Worm (Caenorhabditis elegans) whole organism, L3 larva: ENCODE data around the gene K02C4.5.

ENCODE experiments used
- ZK546.5 ChIP-seq: sonication (generic microtip); optimal IDR thresholded peaks from 2 replicates; lab custom pipeline; 2017; ENCODE audit warnings: missing biosample characterization, missing genetic modification characterization
- ama-1 ChIP-seq: fragments of 150-350 bp; optimal IDR thresholded peaks from 2 replicates; lab custom pipeline; 2018
- egl-27 ChIP-seq: sonication (generic microtip); optimal IDR thresholded peaks from 4 replicates; lab custom pipeline; 2017; ENCODE audit warnings: missing biosample characterization, missing genetic modification reagents, missing genetic modification characterization
- elt-1 ChIP-seq: fragments of 150-350 bp; optimal IDR thresholded peaks from 2 replicates; lab custom pipeline; 2014; ENCODE audit warnings: missing biosample characterization, missing genetic modification characterization
- elt-3 ChIP-seq, 3 experiments: fragments of 150-350 bp in 1 of 3; sonication (generic microtip) in 2 of 3; optimal IDR thresholded peaks; 2 replicates in 2 of 3; 4 replicates in 1 of 3; lab custom pipeline; 2014 to 2017; ENCODE audit warnings: missing biosample characterization in 3 of 3, missing genetic modification characterization in 3 of 3
- mdl-1 ChIP-seq: fragments of 150-350 bp; optimal IDR thresholded peaks from 2 replicates; lab custom pipeline; 2014; ENCODE audit warnings: missing biosample characterization, missing genetic modification characterization
- nhr-12 ChIP-seq: fragments of 150-350 bp; optimal IDR thresholded peaks from 2 replicates; lab custom pipeline; 2014; ENCODE audit warnings: missing biosample characterization, missing genetic modification characterization
- nhr-237 ChIP-seq: fragments of 150-350 bp; optimal IDR thresholded peaks from 2 replicates; lab custom pipeline; 2014; ENCODE audit warnings: missing biosample characterization, missing genetic modification characterization
- sea-2 ChIP-seq: fragments of 150-350 bp; sonication (generic microtip); optimal IDR thresholded peaks from 4 replicates; lab custom pipeline; 2014; ENCODE audit warnings: missing biosample characterization, missing genetic modification reagents, missing genetic modification characterization
- zag-1 ChIP-seq: fragments of 150-350 bp; optimal IDR thresholded peaks from 2 replicates; lab custom pipeline; 2014; ENCODE audit warnings: missing biosample characterization, missing genetic modification characterization

DNA sequence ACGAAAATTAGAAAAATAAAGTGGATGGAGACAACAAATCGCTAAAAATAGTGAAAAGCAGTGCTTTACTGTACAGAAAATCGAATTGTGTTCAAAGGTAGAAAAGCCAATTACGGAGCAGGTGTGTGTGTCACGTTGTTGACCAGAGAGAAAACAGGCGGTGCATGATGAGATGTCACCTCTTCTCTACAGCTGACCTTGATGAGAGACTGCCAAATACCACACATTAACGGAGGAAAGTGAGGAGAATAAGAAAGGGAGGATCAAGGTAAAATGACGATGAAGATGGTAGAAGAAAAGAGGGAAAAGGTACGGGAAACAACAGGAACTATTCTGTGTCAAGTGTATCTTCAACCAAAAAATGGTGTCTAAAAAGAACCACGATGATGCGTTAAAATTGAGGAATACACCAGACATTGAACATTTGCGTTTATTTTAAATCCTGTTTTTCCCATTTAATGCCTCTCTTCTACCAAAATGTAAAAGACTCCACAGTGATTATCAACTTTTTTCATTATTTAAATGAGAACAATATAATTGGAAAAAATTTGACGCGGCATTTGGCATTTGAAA is 21.1 kb downstream of the K02C4.5 start:
- TF ChIP-seq mdl-1 (tag; lab: Kevin White, UChicago) (no peak), nhr-12 (no peak), nhr-237 (tag; lab: Kevin White, UChicago) (no peak), zag-1 (no peak), egl-27 (tag; lab: Kevin White, UChicago) (no peak), ama-1 (lab: Kevin White, UChicago) (no peak), elt-1 (no peak), elt-3 (tag; optimal IDR thresholded peaks at IDR 0.05; lab: Kevin White, UChicago) (no peak), ZK546.5 (tag; lab: Kevin White, UChicago) (no peak), sea-2 (GFP tag; lab: Kevin White, UChicago) (no peak)
